Worm (Caenorhabditis elegans) whole organism, young adult: Measurements from ENCODE around the gene srz-13.

ENCODE experiments used
- B0336.3 ChIP-seq: fragments of 200-800 bp; sonication (Bioruptor generic); IDR thresholded peaks from 2 replicates; pipeline ENCODE4 v1.3.6; 2022; ENCODE audit warnings: missing genetic modification characterization, missing compliant biosample characterization
- C06A6.2 ChIP-seq: fragments of 200-800 bp; sonication (Bioruptor generic); conservative IDR thresholded peaks from 2 replicates; pipeline ENCODE4 v1.3.6; 2022; ENCODE audit warnings: missing genetic modification characterization, missing compliant biosample characterization
- F22D6.2 ChIP-seq: sonication (generic microtip); optimal IDR thresholded peaks from 2 replicates; lab custom pipeline; 2016; ENCODE audit warnings: mild to moderate bottlenecking, missing genetic modification characterization, missing compliant biosample characterization
- F23B12.7 ChIP-seq: sonication (generic microtip); optimal IDR thresholded peaks from 2 replicates; lab custom pipeline; 2017; ENCODE audit warnings: missing genetic modification characterization, mild to moderate bottlenecking, missing compliant biosample characterization, antibody characterized with exemption, moderate library complexity; ENCODE audit not compliant: insufficient read depth
- K11D2.4 ChIP-seq: fragments of 200-800 bp; sonication (Bioruptor generic); IDR thresholded peaks from 2 replicates; pipeline ENCODE4 v1.3.6; 2022; ENCODE audit warnings: missing genetic modification reagents, missing genetic modification characterization, missing compliant biosample characterization
- K12H6.12 ChIP-seq: fragments of 200-800 bp; sonication (Bioruptor generic); optimal IDR thresholded peaks from 2 replicates; lab custom pipeline; 2018; ENCODE audit warnings: mild to moderate bottlenecking, missing genetic modification characterization, missing compliant biosample characterization
- Y95B8A.8 ChIP-seq: fragments of 200-800 bp; sonication (Bioruptor generic); IDR thresholded peaks from 2 replicates; pipeline ENCODE4 v1.3.6; 2022; ENCODE audit warnings: missing genetic modification reagents, missing genetic modification characterization, missing compliant biosample characterization
- aptf-2 ChIP-seq: fragments of 200-800 bp; sonication (Bioruptor generic); conservative IDR thresholded peaks from 2 replicates; pipeline ENCODE4 v1.3.6; 2022; ENCODE audit warnings: missing genetic modification reagents, missing genetic modification characterization, missing compliant biosample characterization
- atf-7 ChIP-seq: sonication (generic microtip); optimal IDR thresholded peaks from 2 replicates; lab custom pipeline; 2017; ENCODE audit warnings: mild to moderate bottlenecking, missing genetic modification characterization, missing compliant biosample characterization
- attf-6 ChIP-seq: fragments of 200-800 bp; sonication (Bioruptor generic); IDR thresholded peaks from 2 replicates; pipeline ENCODE4 v1.3.6; 2022; ENCODE audit warnings: missing genetic modification reagents, missing genetic modification characterization, missing compliant biosample characterization
- ccch-3 ChIP-seq: fragments of 200-800 bp; sonication (Bioruptor generic); optimal IDR thresholded peaks from 2 replicates; lab custom pipeline; 2018; ENCODE audit warnings: mild to moderate bottlenecking, missing genetic modification characterization, missing compliant biosample characterization
- ceh-100 ChIP-seq: fragments of 200-800 bp; sonication (Bioruptor generic); IDR thresholded peaks from 2 replicates; pipeline ENCODE4 v1.3.6; 2022; ENCODE audit warnings: missing genetic modification reagents, missing genetic modification characterization, missing compliant biosample characterization
- egl-44 ChIP-seq: fragments of 200-800 bp; sonication (Bioruptor generic); IDR thresholded peaks from 2 replicates; pipeline ENCODE4 v1.3.6; 2022; ENCODE audit warnings: missing genetic modification reagents, missing genetic modification characterization, missing compliant biosample characterization
- egrh-3 ChIP-seq: fragments of 200-800 bp; sonication (Bioruptor generic); IDR thresholded peaks from 2 replicates; pipeline ENCODE4 v1.3.6; 2022; ENCODE audit warnings: missing genetic modification reagents, missing genetic modification characterization, missing compliant biosample characterization
- hlh-26 ChIP-seq: fragments of 200-800 bp; sonication (Bioruptor generic); conservative IDR thresholded peaks from 2 replicates; pipeline ENCODE4 v1.3.6; 2022; ENCODE audit warnings: missing genetic modification reagents, missing genetic modification characterization, missing compliant biosample characterization
- hrde-1 ChIP-seq: sonication (generic microtip); optimal IDR thresholded peaks from 2 replicates; lab custom pipeline; 2016; ENCODE audit warnings: missing genetic modification characterization, mild to moderate bottlenecking, missing compliant biosample characterization, moderate library complexity, missing genotype, missing genetic modification reagents, borderline replicate concordance
- let-526 ChIP-seq: fragments of 200-800 bp; sonication (Bioruptor generic); IDR thresholded peaks from 2 replicates; pipeline ENCODE4 v1.3.6; 2022; ENCODE audit warnings: missing genetic modification reagents, missing genetic modification characterization, missing compliant biosample characterization
- lin-26 ChIP-seq: fragments of 200-800 bp; sonication (Bioruptor generic); IDR thresholded peaks from 2 replicates; pipeline ENCODE4 v1.3.6; 2022; ENCODE audit warnings: missing genetic modification reagents, missing genetic modification characterization, missing compliant biosample characterization
- madf-6 ChIP-seq: fragments of 200-800 bp; sonication (Bioruptor generic); IDR thresholded peaks from 2 replicates; pipeline ENCODE4 v1.3.6; 2022; ENCODE audit warnings: missing genetic modification reagents, missing genetic modification characterization, missing compliant biosample characterization
- mel-28 ChIP-seq: sonication (generic microtip); optimal IDR thresholded peaks from 2 replicates; lab custom pipeline; 2016; ENCODE audit warnings: borderline replicate concordance, mild to moderate bottlenecking, missing genetic modification characterization, missing compliant biosample characterization
- mes-4 ChIP-seq: sonication (generic microtip); optimal IDR thresholded peaks from 2 replicates; lab custom pipeline; 2016; ENCODE audit warnings: missing genotype, missing genetic modification characterization, missing compliant biosample characterization
- nhr-80 ChIP-seq: sonication (generic microtip); optimal IDR thresholded peaks from 2 replicates; lab custom pipeline; 2016; ENCODE audit warnings: missing genetic modification characterization, missing compliant biosample characterization
- rec-8 ChIP-seq, 2 experiments: sonication (generic microtip); optimal IDR thresholded peaks; 2 replicates each; lab custom pipeline; 2016; ENCODE audit warnings: mild to moderate bottlenecking in 2 of 2, missing genetic modification characterization in 2 of 2, missing genetic modification reagents in 2 of 2, missing genotype in 2 of 2, missing biosample characterization in 1 of 2, missing compliant biosample characterization in 1 of 2, moderate library complexity in 1 of 2
- rpc-1 ChIP-seq, 2 experiments: fragments of 150-350 bp in 1 of 2; sonication (generic microtip) in 1 of 2; optimal IDR thresholded peaks; 2 replicates each; lab custom pipeline; 2014 to 2018; ENCODE audit warnings: missing biosample characterization in 1 of 2, missing genetic modification characterization in 1 of 2, missing genetic modification reagents in 1 of 2, missing genotype in 1 of 2
- snpc-1.1 ChIP-seq: sonication (generic microtip); optimal IDR thresholded peaks from 2 replicates; lab custom pipeline; 2017; ENCODE audit warnings: missing genetic modification characterization, mild to moderate bottlenecking, missing compliant biosample characterization, antibody characterized with exemption, moderate library complexity, missing genotype, missing genetic modification reagents; ENCODE audit not compliant: insufficient read depth
- snpc-1.3 ChIP-seq: sonication (generic microtip); optimal IDR thresholded peaks from 2 replicates; lab custom pipeline; 2017; ENCODE audit warnings: missing genetic modification characterization, mild to moderate bottlenecking, missing compliant biosample characterization, antibody characterized with exemption, moderate library complexity, missing genotype, missing genetic modification reagents; ENCODE audit not compliant: insufficient read depth
- somi-1 ChIP-seq: fragments of 200-800 bp; sonication (Bioruptor generic); optimal IDR thresholded peaks from 2 replicates; lab custom pipeline; 2018; ENCODE audit warnings: mild to moderate bottlenecking, missing genetic modification characterization, missing compliant biosample characterization
- unc-62 ChIP-seq: fragments of 150-350 bp; optimal IDR thresholded peaks from 2 replicates; lab custom pipeline; 2014; ENCODE audit warnings: missing biosample characterization, missing genetic modification reagents, missing genetic modification characterization
- zfh-2 ChIP-seq: fragments of 200-800 bp; sonication (Bioruptor generic); conservative IDR thresholded peaks from 2 replicates; pipeline ENCODE4 v1.3.6; 2022; ENCODE audit warnings: missing genetic modification reagents, missing genetic modification characterization, missing compliant biosample characterization
- ztf-25 ChIP-seq: fragments of 200-800 bp; sonication (Bioruptor generic); IDR thresholded peaks from 2 replicates; pipeline ENCODE4 v1.3.6; 2022; ENCODE audit warnings: missing genetic modification reagents, missing genetic modification characterization, missing compliant biosample characterization
- ztf-26 ChIP-seq: sonication (generic microtip); optimal IDR thresholded peaks from 2 replicates; lab custom pipeline; 2017; ENCODE audit warnings: missing genetic modification characterization, missing compliant biosample characterization

The srz-13 gene

ce11 chrV:16209837-16210236 lies 27.6 kb downstream of the srz-13 start, which contains the start of gene oac-15:
TSS of gene oac-15 (minus strand) at chrV:16209937.
- TF ChIP-seq hrde-1 (tag; lab: Kevin White, UChicago) (no peak), atf-7 (no peak), F22D6.2 (tag; lab: Kevin White, UChicago) (no peak), rec-8 (tag; optimal IDR thresholded peaks at IDR 0.05; lab: Kevin White, UChicago) (no peak), aptf-2 (GFP tag; lab: Robert Waterston, UW) (no peak), snpc-1.1 (tag; lab: Kevin White, UChicago) (no peak), attf-6 (GFP tag; lab: Robert Waterston, UW) (no peak), ztf-25 (GFP tag; lab: Robert Waterston, UW) (no peak), egl-44 (GFP tag; lab: Robert Waterston, UW) (no peak), Y95B8A.8 (GFP tag; lab: Robert Waterston, UW) (no peak), unc-62 (GFP tag; lab: Kevin White, UChicago) (no peak), mes-4 (no peak), egrh-3 (GFP tag; lab: Robert Waterston, UW) (no peak), rpc-1 (optimal IDR thresholded peaks at IDR 0.05; lab: Kevin White, UChicago) (no peak), rpc-1 (tag; optimal IDR thresholded peaks at IDR 0.05; lab: Kevin White, UChicago) (no peak)

DNA sequence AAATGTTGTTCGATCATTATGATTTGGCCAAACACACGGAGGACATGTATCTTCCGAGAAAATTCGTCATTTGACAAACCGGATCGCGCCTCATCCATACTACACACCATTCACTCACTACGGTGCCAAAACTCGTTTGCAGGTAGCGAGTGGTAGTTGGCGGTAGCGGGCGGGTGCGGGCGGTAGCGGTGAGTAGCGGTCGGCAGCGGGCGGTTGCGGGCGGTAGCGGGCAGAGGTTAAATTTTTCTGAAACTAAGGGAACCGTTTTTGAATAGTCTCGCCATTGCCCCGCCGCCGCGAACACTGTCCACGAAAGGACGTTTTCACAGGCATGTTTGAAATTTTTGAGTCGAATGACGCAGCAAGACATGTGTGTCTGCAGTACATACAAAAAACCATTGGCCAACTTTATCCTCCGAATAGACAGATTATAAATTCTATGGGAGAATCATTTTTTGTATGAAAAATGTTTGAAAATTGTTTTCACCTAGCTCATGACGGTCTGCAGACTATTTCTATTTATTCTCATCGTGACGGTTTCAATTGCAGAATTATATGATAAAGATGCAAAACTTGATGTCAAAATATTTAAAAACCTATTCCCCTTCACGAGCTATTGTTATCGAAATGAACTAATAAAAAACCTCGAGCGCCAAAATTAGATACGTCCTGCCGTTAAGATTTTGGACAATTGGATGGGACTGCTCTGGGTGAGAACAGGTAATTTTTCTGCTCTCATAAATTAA lies 28.2 kb downstream of the srz-13 start, which contains the start of gene F11A5.16:
Gene F11A5.16 (plus strand): TSS at position 696 of the 746 bp plus-strand sequence.
- no peak for TF ChIP-seq nhr-80 (tag; lab: Kevin White, UChicago)
- TF ChIP-seq madf-6 (GFP tag; lab: Robert Waterston, UW), result no peak
- peak; percentile 76 for TF ChIP-seq zfh-2
- TF ChIP-seq K12H6.12 (tag; lab: Kevin White, UChicago), result no peak

- TF ChIP-seq ceh-100 (GFP tag; lab: Robert Waterston, UW) (no peak), snpc-1.3 (tag; lab: Kevin White, UChicago) (no peak), F23B12.7 (tag; lab: Kevin White, UChicago) (no peak), lin-26 (no peak), B0336.3 (GFP tag; lab: Robert Waterston, UW) (no peak), hlh-26 (no peak), K11D2.4 (GFP tag; lab: Robert Waterston, UW) (no peak)
Measured at ce11 chrV:16211713-16212112, 29.5 kb downstream of the srz-13 start.

ce11 chrV:16213323-16213722 lies 31.1 kb downstream of the srz-13 start:
- TF ChIP-seq somi-1 (peak; percentile 30), ztf-26 (peak; percentile 65), ccch-3 (GFP tag; lab: Kevin White, UChicago) (no peak), C06A6.2 (peak; percentile 58; the same call in 1 of the 2 replicates), hlh-26 (no peak), mes-4 (no peak)

DNA sequence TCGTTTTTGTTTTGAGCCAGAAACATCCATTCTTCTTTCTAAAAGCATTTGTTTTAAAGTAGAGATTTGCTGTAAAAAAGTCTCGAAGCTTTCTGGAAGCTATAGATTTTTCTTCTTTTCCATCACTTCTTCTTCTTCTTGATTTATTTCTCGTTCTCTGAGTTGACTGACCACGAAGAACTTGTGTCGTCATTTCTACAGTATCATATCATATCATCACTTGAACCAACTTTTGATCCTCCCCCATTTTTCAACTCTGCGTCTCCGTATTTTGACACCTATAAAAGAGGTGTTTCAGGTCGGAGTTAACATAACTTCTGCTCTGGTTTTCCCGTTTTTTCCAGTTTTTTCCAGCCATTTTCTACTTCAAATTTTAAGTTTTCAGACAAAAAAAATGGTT lies 32.3 kb downstream of the srz-13 start, which contains the start of gene F11A5.9:
Gene F11A5.9 (plus strand): TSS at position 386 of the 400 bp plus-strand sequence.
- TF ChIP-seq let-526 (GFP tag; lab: Robert Waterston, UW) (no peak), mel-28 (tag; lab: Kevin White, UChicago) (no peak), mes-4 (no peak), K12H6.12 (tag; lab: Kevin White, UChicago) (no peak), aptf-2 (GFP tag; lab: Robert Waterston, UW) (no peak)
